Worm (Caenorhabditis elegans): Measurements from ENCODE around the gene F58B4.7.
A peak's percentile ranks its signal among the peaks of the same experiment; 100 is the strongest.

The F58B4.7 gene

ce11 chrV:10951655-10952278 is 28.6 kb upstream of the F58B4.7 start, which contains the start of gene F17C11.4 (continued):
- TF ChIP-seq ZK185.1 (tag; optimal IDR thresholded peaks at IDR 0.05; ENCODE audit: poor library complexity, severe bottlenecking) (peak; percentile 62), K12H6.12 (tag; optimal IDR thresholded peaks at IDR 0.05) (peak; percentile 66), attf-3 (GFP tag; conservative IDR thresholded peaks at IDR 0.05) (no peak), him-1 (tag; optimal IDR thresholded peaks at IDR 0.05) (no peak), chd-7 (tag; optimal IDR thresholded peaks at IDR 0.05) (no peak), ceh-91 (GFP tag; IDR thresholded peaks at IDR 0.05) (no peak), Y67H2A.10 (GFP tag; conservative IDR thresholded peaks at IDR 0.05) (no peak), F23B12.7 (tag; optimal IDR thresholded peaks at IDR 0.05; ENCODE audit: insufficient read depth) (no peak), ztf-22 (GFP tag; optimal IDR thresholded peaks at IDR 0.05) (no peak), attf-6 (GFP tag; IDR thresholded peaks at IDR 0.05) (no peak), egl-44 (GFP tag; IDR thresholded peaks at IDR 0.05) (0 out of 2 replicates have a peak, but pooled peaks have one; percentile 61), F37B4.10 (GFP tag; IDR thresholded peaks at IDR 0.05) (no peak), somi-1 (GFP tag; optimal IDR thresholded peaks at IDR 0.05) (peak; percentile 85), F33H1.4 (GFP tag; IDR thresholded peaks at IDR 0.05) (no peak), tbx-9 (tag; optimal IDR thresholded peaks at IDR 0.05; ENCODE audit: borderline replicate concordance) (no peak), unc-130 (GFP tag; optimal IDR thresholded peaks at IDR 0.05) (no peak), die-1 (tag; optimal IDR thresholded peaks at IDR 0.05) (peak; percentile 33), zfh-2 (GFP tag; conservative IDR thresholded peaks at IDR 0.05) (peak; percentile 64), hmg-1.2 (GFP tag; IDR thresholded peaks at IDR 0.05) (peak; percentile 53; the same call in 1 of the 2 replicates), snpc-1.3 (tag; optimal IDR thresholded peaks at IDR 0.05; ENCODE audit: insufficient read depth) (no peak), F57A8.1 (GFP tag; optimal IDR thresholded peaks at IDR 0.05) (no peak), efl-1 (GFP tag; optimal IDR thresholded peaks at IDR 0.05) (no peak), F52B5.7 (tag; optimal IDR thresholded peaks at IDR 0.05) (no peak), repo-1 (tag; optimal IDR thresholded peaks at IDR 0.05) (no peak), C06A6.2 (GFP tag; conservative IDR thresholded peaks at IDR 0.05) (0 out of 2 replicates have a peak, but pooled peaks have one; percentile 41), hmg-20 (GFP tag; IDR thresholded peaks at IDR 0.05) (no peak), athp-1 (tag; optimal IDR thresholded peaks at IDR 0.05) (no peak), D2030.7 (GFP tag; IDR thresholded peaks at IDR 0.05) (no peak), F10E7.11 (tag; optimal IDR thresholded peaks at IDR 0.05) (no peak), sptf-2 (GFP tag; optimal IDR thresholded peaks at IDR 0.05) (no peak), egrh-3 (GFP tag; IDR thresholded peaks at IDR 0.05) (no peak), madf-8 (GFP tag; conservative IDR thresholded peaks at IDR 0.05) (no peak), ztf-18 (tag; optimal IDR thresholded peaks at IDR 0.05) (peak; percentile 31), cebp-2 (GFP tag; IDR thresholded peaks at IDR 0.05) (no peak), B0019.2 (GFP tag; conservative IDR thresholded peaks at IDR 0.05) (no peak), rpc-1 (optimal IDR thresholded peaks at IDR 0.05) (no peak), rpc-1 (tag; optimal IDR thresholded peaks at IDR 0.05) (no peak), xnd-1 (tag; optimal IDR thresholded peaks at IDR 0.05) (no peak), rec-8 (tag; optimal IDR thresholded peaks at IDR 0.05) (no peak), sea-2 (GFP tag; IDR thresholded peaks at IDR 0.05) (no peak), F55B11.4 (tag; optimal IDR thresholded peaks at IDR 0.05; ENCODE audit: borderline replicate concordance, insufficient read depth) (no peak), aptf-2 (GFP tag; conservative IDR thresholded peaks at IDR 0.05) (no peak), egl-18 (GFP tag; IDR thresholded peaks at IDR 0.05) (no peak), B0336.3 (GFP tag; IDR thresholded peaks at IDR 0.05) (peak; percentile 43), nfyb-1 (GFP tag; IDR thresholded peaks at IDR 0.05) (no peak), lin-26 (GFP tag; IDR thresholded peaks at IDR 0.05) (peak; percentile 66; the same call in 1 of the 2 replicates), lsy-27 (tag; optimal IDR thresholded peaks at IDR 0.05; ENCODE audit: borderline replicate concordance, insufficient read depth) (no peak), lin-54 (GFP tag; optimal IDR thresholded peaks at IDR 0.05) (peak; percentile 20)

Data from whole organism, young adult.